Fruit fly (Drosophila melanogaster) whole organism: ENCODE data around the gene promL.

ENCODE experiments used
- CG8478 ChIP-seq: fragments of >200 bp; optimal IDR thresholded peaks from 2 replicates; lab custom pipeline; 2018; ENCODE audit warnings: inconsistent platforms
- Dll ChIP-seq: fragments of >200 bp; optimal IDR thresholded peaks from 2 replicates; lab custom pipeline; 2017
- pan ChIP-seq: fragments of >200 bp; optimal IDR thresholded peaks from 2 replicates; lab custom pipeline; 2017
- psq ChIP-seq: fragments of >200 bp; optimal IDR thresholded peaks from 2 replicates; lab custom pipeline; 2017
- usp ChIP-seq: fragments of >200 bp; optimal IDR thresholded peaks from 2 replicates; lab custom pipeline; 2017; ENCODE audit warnings: missing biosample characterization, missing genetic modification characterization, mixed read lengths

DNA sequence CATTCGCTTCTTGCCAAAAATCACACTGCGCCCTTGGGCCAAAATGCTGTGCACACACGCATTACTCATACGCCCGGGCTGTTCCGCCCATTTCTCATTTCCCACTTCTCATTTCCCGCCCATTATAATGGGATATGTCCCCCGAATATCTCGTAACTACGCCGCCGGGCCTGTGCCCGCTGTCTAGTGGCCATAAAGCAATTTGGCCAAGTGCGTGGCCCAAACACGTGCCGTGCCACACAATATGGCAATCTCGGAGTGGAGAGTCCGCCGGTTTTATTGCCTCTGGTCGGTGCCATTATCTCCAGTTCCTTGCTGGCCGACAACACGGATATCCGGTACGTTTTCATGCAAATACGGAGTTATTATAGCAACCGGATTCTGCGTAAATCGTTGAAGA, 50.6 kb downstream of the promL start:
- TF ChIP-seq pan (lab: Kevin White, UChicago) (no peak), psq (no peak), usp (no peak), Dll (lab: Kevin White, UChicago) (peak; percentile 32), CG8478 (lab: Kevin White, UChicago) (no peak)
